Worm (Caenorhabditis elegans) whole organism, L4 larva: ENCODE data around the gene C14B9.10.

Experiments used
- D1046.2 ChIP-seq: fragments of 200-800 bp; sonication (Bioruptor generic); IDR thresholded peaks from 2 replicates; pipeline ENCODE4 v1.3.6; 2022; ENCODE audit warnings: missing genetic modification characterization, missing compliant biosample characterization
- R02D3.7 ChIP-seq: fragments of 150-350 bp; sonication (generic microtip); optimal IDR thresholded peaks from 3 replicates; lab custom pipeline; 2014; ENCODE audit warnings: missing biosample characterization, missing genetic modification characterization
- T20F7.1 ChIP-seq: fragments of 200-800 bp; sonication (Bioruptor generic); optimal IDR thresholded peaks from 2 replicates; lab custom pipeline; 2018; ENCODE audit warnings: mild to moderate bottlenecking, missing genetic modification characterization, missing compliant biosample characterization
- Y48G9A.11 ChIP-seq: fragments of 200-800 bp; sonication (Bioruptor generic); IDR thresholded peaks from 2 replicates; pipeline ENCODE4 v1.3.6; 2022; ENCODE audit warnings: missing genetic modification reagents, missing genetic modification characterization, missing compliant biosample characterization
- arid-1 ChIP-seq: fragments of 200-800 bp; sonication (Bioruptor generic); conservative IDR thresholded peaks from 2 replicates; pipeline ENCODE4 v1.3.6; 2022; ENCODE audit warnings: missing genetic modification reagents, missing genetic modification characterization, missing compliant biosample characterization
- attf-4 ChIP-seq: sonication (generic microtip); optimal IDR thresholded peaks from 3 replicates; lab custom pipeline; 2017; ENCODE audit warnings: missing biosample characterization, missing genetic modification characterization
- ceh-20 ChIP-seq: fragments of 200-800 bp; sonication (Bioruptor generic); IDR thresholded peaks from 2 replicates; pipeline ENCODE4 v1.3.6; 2022; ENCODE audit warnings: missing genetic modification reagents, missing genetic modification characterization, missing compliant biosample characterization
- ceh-32 ChIP-seq: sonication (generic microtip); optimal IDR thresholded peaks from 2 replicates; lab custom pipeline; 2016; ENCODE audit warnings: mild to moderate bottlenecking, missing genetic modification characterization, missing compliant biosample characterization; ENCODE audit not compliant: poor library complexity
- ceh-82 ChIP-seq: sonication (generic microtip); optimal IDR thresholded peaks from 2 replicates; lab custom pipeline; 2017; ENCODE audit warnings: missing biosample characterization, missing genetic modification characterization
- cey-2 ChIP-seq: sonication (generic microtip); optimal IDR thresholded peaks from 3 replicates; lab custom pipeline; 2017; ENCODE audit warnings: missing genetic modification characterization, mild to moderate bottlenecking, missing compliant biosample characterization, antibody characterized with exemption, borderline replicate concordance; ENCODE audit not compliant: insufficient read depth
- daf-12 ChIP-seq: fragments of 150-350 bp; optimal IDR thresholded peaks from 2 replicates; lab custom pipeline; 2014; ENCODE audit warnings: missing biosample characterization, missing genetic modification reagents, missing genetic modification characterization
- daf-16 ChIP-seq, 3 experiments: sonication (generic microtip); optimal IDR thresholded peaks; 2 replicates each; lab custom pipeline; 2016 to 2017; ENCODE audit warnings: missing genetic modification characterization in 3 of 3, missing genetic modification reagents in 3 of 3, mild to moderate bottlenecking in 2 of 3, missing compliant biosample characterization in 2 of 3, missing biosample characterization in 1 of 3, moderate library complexity in 1 of 3
- daf-19 ChIP-seq: fragments of 200-800 bp; sonication (Bioruptor generic); conservative IDR thresholded peaks from 2 replicates; pipeline ENCODE4 v1.3.6; 2022; ENCODE audit warnings: missing genetic modification characterization, missing compliant biosample characterization
- duxl-1 ChIP-seq: sonication (generic microtip); optimal IDR thresholded peaks from 2 replicates; lab custom pipeline; 2016; ENCODE audit warnings: mild to moderate bottlenecking, missing genetic modification characterization, moderate library complexity, missing compliant biosample characterization; ENCODE audit not compliant: poor library complexity
- dve-1 ChIP-seq: sonication (generic microtip); optimal IDR thresholded peaks from 2 replicates; lab custom pipeline; 2017; ENCODE audit warnings: antibody characterized with exemption, mild to moderate bottlenecking, missing genetic modification characterization, missing compliant biosample characterization; ENCODE audit not compliant: insufficient read depth
- egl-43 ChIP-seq: fragments of 200-800 bp; sonication (Bioruptor generic); IDR thresholded peaks from 2 replicates; pipeline ENCODE4 v1.3.6; 2022; ENCODE audit warnings: missing genetic modification reagents, missing genetic modification characterization, missing compliant biosample characterization
- fkh-10 ChIP-seq: fragments of 150-350 bp; optimal IDR thresholded peaks from 2 replicates; lab custom pipeline; 2014; ENCODE audit warnings: missing biosample characterization, missing genetic modification reagents, missing genetic modification characterization
- gei-8 ChIP-seq: fragments of 200-800 bp; sonication (Bioruptor generic); optimal IDR thresholded peaks from 2 replicates; lab custom pipeline; 2018; ENCODE audit warnings: mild to moderate bottlenecking, missing genetic modification characterization, missing compliant biosample characterization
- hlh-11 ChIP-seq: fragments of 200-800 bp; sonication (Bioruptor generic); optimal IDR thresholded peaks from 2 replicates; lab custom pipeline; 2018; ENCODE audit warnings: mild to moderate bottlenecking, missing genetic modification characterization, missing compliant biosample characterization
- hlh-30 ChIP-seq: sonication (generic microtip); optimal IDR thresholded peaks from 2 replicates; lab custom pipeline; 2017; ENCODE audit warnings: antibody characterized with exemption, mild to moderate bottlenecking, missing genetic modification characterization, missing compliant biosample characterization; ENCODE audit not compliant: insufficient read depth
- hmg-1.1 ChIP-seq: fragments of 200-800 bp; sonication (Bioruptor generic); IDR thresholded peaks from 2 replicates; pipeline ENCODE4 v1.3.6; 2022; ENCODE audit warnings: missing genetic modification reagents, missing genetic modification characterization, missing compliant biosample characterization
- lim-7 ChIP-seq: fragments of 200-800 bp; sonication (Bioruptor generic); IDR thresholded peaks from 2 replicates; pipeline ENCODE4 v1.3.6; 2022; ENCODE audit warnings: missing genetic modification characterization, missing compliant biosample characterization
- lin-13 ChIP-seq: fragments of 150-350 bp; optimal IDR thresholded peaks from 2 replicates; lab custom pipeline; 2014; ENCODE audit warnings: missing biosample characterization, missing genetic modification reagents, missing genetic modification characterization
- lin-15B ChIP-seq: fragments of 150-350 bp; sonication (generic microtip); optimal IDR thresholded peaks from 3 replicates; lab custom pipeline; 2014; ENCODE audit warnings: missing biosample characterization, missing genetic modification characterization
- lin-29 ChIP-seq: fragments of 200-800 bp; sonication (Bioruptor generic); IDR thresholded peaks from 2 replicates; pipeline ENCODE4 v1.3.6; 2022; ENCODE audit warnings: missing genetic modification reagents, missing genetic modification characterization, missing compliant biosample characterization
- lir-3 ChIP-seq: sonication (generic microtip); optimal IDR thresholded peaks from 2 replicates; lab custom pipeline; 2016; ENCODE audit warnings: mild to moderate bottlenecking, missing genetic modification characterization, missing compliant biosample characterization
- lsy-2 ChIP-seq, 2 experiments: fragments of 150-350 bp in 1 of 2; sonication (generic microtip) in 1 of 2; optimal IDR thresholded peaks; 2 replicates each; lab custom pipeline; 2014 to 2017; ENCODE audit warnings: missing biosample characterization in 2 of 2, missing genetic modification characterization in 2 of 2
- madf-9 ChIP-seq: fragments of 200-800 bp; sonication (Bioruptor generic); conservative IDR thresholded peaks from 2 replicates; pipeline ENCODE4 v1.3.6; 2022; ENCODE audit warnings: missing genetic modification reagents, missing genetic modification characterization, missing compliant biosample characterization
- mdt-29 ChIP-seq: fragments of 200-800 bp; sonication (Bioruptor generic); IDR thresholded peaks from 2 replicates; pipeline ENCODE4 v1.3.6; 2022; ENCODE audit warnings: missing genetic modification reagents, missing genetic modification characterization, missing compliant biosample characterization
- mes-2 ChIP-seq: sonication (generic microtip); optimal IDR thresholded peaks from 2 replicates; lab custom pipeline; 2016; ENCODE audit warnings: missing genotype, mild to moderate bottlenecking, missing genetic modification characterization, missing compliant biosample characterization; ENCODE audit not compliant: poor library complexity, severe bottlenecking
- mxl-2 ChIP-seq: fragments of 200-800 bp; sonication (Bioruptor generic); conservative IDR thresholded peaks from 2 replicates; pipeline ENCODE4 v1.3.6; 2022; ENCODE audit warnings: missing genetic modification reagents, missing genetic modification characterization, missing compliant biosample characterization
- mxl-3 ChIP-seq: fragments of 200-800 bp; sonication (Bioruptor generic); optimal IDR thresholded peaks from 2 replicates; lab custom pipeline; 2018; ENCODE audit warnings: mild to moderate bottlenecking, missing genetic modification characterization, missing compliant biosample characterization
- nhr-10 ChIP-seq: fragments of 150-350 bp; optimal IDR thresholded peaks from 2 replicates; lab custom pipeline; 2014; ENCODE audit warnings: missing biosample characterization, missing genetic modification characterization
- nhr-25 ChIP-seq: sonication (generic microtip); optimal IDR thresholded peaks from 2 replicates; lab custom pipeline; 2017; ENCODE audit warnings: missing genetic modification characterization, mild to moderate bottlenecking, missing compliant biosample characterization, antibody characterized with exemption, moderate library complexity, borderline replicate concordance; ENCODE audit not compliant: insufficient read depth
- nhr-42 ChIP-seq: fragments of 200-800 bp; sonication (Bioruptor generic); IDR thresholded peaks from 2 replicates; pipeline ENCODE4 v1.3.6; 2022; ENCODE audit warnings: missing genetic modification characterization, missing compliant biosample characterization
- php-3 ChIP-seq: fragments of 200-800 bp; sonication (Bioruptor generic); IDR thresholded peaks from 2 replicates; pipeline ENCODE4 v1.3.6; 2022; ENCODE audit warnings: missing genetic modification reagents, missing genetic modification characterization, missing compliant biosample characterization
- rbr-2 ChIP-seq: sonication (generic microtip); optimal IDR thresholded peaks from 2 replicates; lab custom pipeline; 2016; ENCODE audit warnings: missing genotype, missing genetic modification characterization, missing compliant biosample characterization
- set-16 ChIP-seq: fragments of 200-800 bp; sonication (Bioruptor generic); IDR thresholded peaks from 2 replicates; pipeline ENCODE4 v1.3.6; 2022; ENCODE audit warnings: missing genetic modification reagents, missing genetic modification characterization, missing compliant biosample characterization
- snpc-4 ChIP-seq: fragments of 150-350 bp; optimal IDR thresholded peaks from 2 replicates; lab custom pipeline; 2014; ENCODE audit warnings: missing biosample characterization, missing genetic modification characterization
- spr-1 ChIP-seq: sonication (generic microtip); optimal IDR thresholded peaks from 2 replicates; lab custom pipeline; 2016; ENCODE audit warnings: mild to moderate bottlenecking, missing genetic modification characterization, missing compliant biosample characterization
- spr-3 ChIP-seq: fragments of 200-800 bp; sonication (Bioruptor generic); optimal IDR thresholded peaks from 2 replicates; lab custom pipeline; 2018; ENCODE audit warnings: mild to moderate bottlenecking, missing genetic modification characterization, missing compliant biosample characterization
- unc-130 ChIP-seq: sonication (generic microtip); optimal IDR thresholded peaks from 2 replicates; lab custom pipeline; 2016; ENCODE audit warnings: missing genetic modification reagents, missing genetic modification characterization, missing compliant biosample characterization
- unc-39 ChIP-seq: sonication (generic microtip); optimal IDR thresholded peaks from 2 replicates; lab custom pipeline; 2017; ENCODE audit warnings: missing biosample characterization, missing genetic modification characterization
- unc-62 ChIP-seq, 3 experiments: fragments of 150-350 bp in 1 of 3; sonication (generic microtip); optimal IDR thresholded peaks in 2 of 3; peaks in 1 of 3; 1 replicate in 1 of 3; 2 replicates in 2 of 3; lab custom pipeline; 2014 to 2017; ENCODE audit warnings: missing biosample characterization in 3 of 3, missing genetic modification characterization in 3 of 3, missing genetic modification reagents in 3 of 3, missing genotype in 1 of 3
- ztf-7 ChIP-seq: fragments of 150-350 bp; optimal IDR thresholded peaks from 2 replicates; lab custom pipeline; 2014; ENCODE audit warnings: missing biosample characterization, missing genetic modification characterization

Gene C14B9.10

ce11 chrIII:8106476-8106875 is 24.2 kb upstream of the C14B9.10 start (continued):
- TF ChIP-seq arid-1 (GFP tag; lab: Robert Waterston, UW), result peak; percentile 54; the same call in 1 of the 2 replicates
- peak; percentile 64; the same call in 1 of the 2 replicates for TF ChIP-seq Y48G9A.11 (GFP tag; lab: Robert Waterston, UW)
- TF ChIP-seq egl-43 (GFP tag; lab: Robert Waterston, UW), result peak; percentile 86
- TF ChIP-seq unc-62 (GFP tag; optimal IDR thresholded peaks at IDR 0.05 in 1 of 2; lab: Kevin White, UChicago), result no peak
- TF ChIP-seq unc-62 (tag; optimal IDR thresholded peaks at IDR 0.05; lab: Kevin White, UChicago), result no peak
- no peak for TF ChIP-seq cey-2 (tag; lab: Kevin White, UChicago)
- TF ChIP-seq fkh-10 (GFP tag; lab: Kevin White, UChicago), result peak; percentile 9
- 0 out of 2 replicates have a peak, but pooled peaks have one; percentile 50 for TF ChIP-seq D1046.2 (GFP tag; lab: Robert Waterston, UW)
- no peak for TF ChIP-seq daf-16 (GFP tag; optimal IDR thresholded peaks at IDR 0.05; lab: Kevin White, UChicago)
- peak; percentile 38 for TF ChIP-seq daf-16 (tag; optimal IDR thresholded peaks at IDR 0.05; lab: Kevin White, UChicago)
- TF ChIP-seq hlh-30 (tag; lab: Kevin White, UChicago), result peak; percentile 18
- peak; percentile 72 for TF ChIP-seq lim-7
- peak; percentile 30 for TF ChIP-seq unc-130
- TF ChIP-seq hlh-11, result peak; percentile 38
- peak; percentile 5 for TF ChIP-seq dve-1 (tag; lab: Kevin White, UChicago)

- TF ChIP-seq Y48G9A.11 (GFP tag; lab: Robert Waterston, UW) (no peak), R02D3.7 (no peak), nhr-25 (tag; lab: Kevin White, UChicago) (no peak), gei-8 (GFP tag; lab: Kevin White, UChicago) (no peak), set-16 (GFP tag; lab: Robert Waterston, UW) (no peak), lin-29 (GFP tag; lab: Robert Waterston, UW) (no peak), snpc-4 (tag; lab: Kevin White, UChicago) (no peak), nhr-10 (no peak), dve-1 (tag; lab: Kevin White, UChicago) (no peak), ceh-32 (tag; lab: Kevin White, UChicago) (no peak), ceh-82 (tag; lab: Kevin White, UChicago) (no peak), ztf-7 (no peak), mxl-2 (no peak), rbr-2 (tag; lab: Kevin White, UChicago) (no peak), unc-130 (no peak), spr-3 (GFP tag; lab: Kevin White, UChicago) (no peak), lin-13 (GFP tag; lab: Kevin White, UChicago) (no peak), nhr-42 (GFP tag; lab: Robert Waterston, UW) (no peak), ceh-20 (no peak)
Measured at ce11 chrIII:8108490-8108889, 22.2 kb upstream of the C14B9.10 start, which contains the start of gene C14B9.3. Gene C14B9.3, plus strand, starts transcription at chrIII:8108790.

DNA sequence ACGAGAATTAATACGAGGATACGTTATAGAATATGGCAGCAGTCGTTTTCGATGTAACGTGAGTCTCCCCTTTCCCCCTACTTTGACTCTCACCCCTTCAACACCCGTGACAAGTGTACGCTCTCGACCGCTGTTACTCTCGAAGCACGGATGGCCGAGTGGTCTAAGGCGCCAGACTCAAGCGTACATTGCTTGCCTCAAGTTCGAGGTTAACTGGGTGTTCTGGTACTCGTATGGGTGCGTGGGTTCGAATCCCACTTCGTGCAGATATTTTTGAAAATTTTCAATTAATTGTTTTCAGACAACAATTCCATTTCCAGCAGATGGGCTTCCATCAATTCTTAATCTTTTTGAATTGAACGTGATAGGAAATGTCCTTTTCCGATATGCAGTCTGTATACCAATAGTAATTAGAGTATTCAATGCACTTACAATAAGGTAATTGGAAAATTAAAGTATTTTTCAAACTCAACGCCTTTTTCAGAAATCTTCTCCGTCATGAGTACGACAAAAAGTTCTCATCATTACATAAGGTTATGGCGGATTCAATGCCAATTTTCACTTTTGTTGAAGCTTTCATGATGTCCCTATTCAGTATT is 21.1 kb upstream of the C14B9.10 start:
- TF ChIP-seq mes-2 (tag; lab: Kevin White, UChicago) (peak; percentile 86), mxl-3 (peak; percentile 70), hmg-1.1 (GFP tag; lab: Robert Waterston, UW) (peak; percentile 94), lsy-2 (tag; optimal IDR thresholded peaks at IDR 0.05; lab: Kevin White, UChicago) (peak; percentile 1 to 79), php-3 (GFP tag; lab: Robert Waterston, UW) (no peak), daf-19 (GFP tag; lab: Robert Waterston, UW) (peak; percentile 42; the same call in 1 of the 2 replicates), attf-4 (no peak), lin-15B (no peak), madf-9 (GFP tag; lab: Robert Waterston, UW) (peak; percentile 71), mdt-29 (GFP tag; lab: Robert Waterston, UW) (peak; percentile 68; the same call in 1 of the 2 replicates), lir-3 (tag; lab: Kevin White, UChicago) (peak; percentile 49), ztf-7 (peak; percentile 53), T20F7.1 (GFP tag; lab: Kevin White, UChicago) (peak; percentile 26), fkh-10 (GFP tag; lab: Kevin White, UChicago) (peak; percentile 9), duxl-1 (tag; lab: Kevin White, UChicago) (peak; percentile 82), daf-12 (no peak), unc-39 (tag; lab: Kevin White, UChicago) (no peak), spr-1 (tag; lab: Kevin White, UChicago) (peak; percentile 51)
